Worm (Caenorhabditis elegans): ENCODE measurements around the gene msrp-7.

The msrp-7 gene

ce11 chrII:10804442-10804841, 6.3 kb upstream of the msrp-7 start:
- TF ChIP-seq ztf-28 (GFP tag; IDR thresholded peaks at IDR 0.05), result no peak
- no peak for TF ChIP-seq snpc-1.1 (tag; optimal IDR thresholded peaks at IDR 0.05; ENCODE audit: insufficient read depth)
- TF ChIP-seq him-1 (tag; optimal IDR thresholded peaks at IDR 0.05), result no peak
- TF ChIP-seq F10E7.11 (tag; optimal IDR thresholded peaks at IDR 0.05), result no peak
- no peak for TF ChIP-seq snpc-1.3 (tag; optimal IDR thresholded peaks at IDR 0.05; ENCODE audit: insufficient read depth)
- TF ChIP-seq nfya-1 (tag; optimal IDR thresholded peaks at IDR 0.05; ENCODE audit: borderline replicate concordance, insufficient read depth), result no peak
- no peak for TF ChIP-seq mel-28 (tag; optimal IDR thresholded peaks at IDR 0.05; ENCODE audit: borderline replicate concordance)
- no peak for TF ChIP-seq madf-10 (tag; optimal IDR thresholded peaks at IDR 0.05)
- TF ChIP-seq nhr-179 (tag; optimal IDR thresholded peaks at IDR 0.05), result no peak
- TF ChIP-seq F57C9.4 (tag; optimal IDR thresholded peaks at IDR 0.05), result no peak
- TF ChIP-seq Y56A3A.18 (GFP tag; IDR thresholded peaks at IDR 0.05), result no peak
- TF ChIP-seq attf-5 (GFP tag; optimal IDR thresholded peaks at IDR 0.05), result no peak

- TF ChIP-seq D2030.7 (GFP tag; IDR thresholded peaks at IDR 0.05), result no peak
- no peak for TF ChIP-seq C06A6.2 (GFP tag; conservative IDR thresholded peaks at IDR 0.05)
- TF ChIP-seq mel-28 (tag; optimal IDR thresholded peaks at IDR 0.05; ENCODE audit: borderline replicate concordance), result no peak
- TF ChIP-seq attf-3 (GFP tag; conservative IDR thresholded peaks at IDR 0.05), result no peak
- TF ChIP-seq pha-4 (tag; optimal IDR thresholded peaks at IDR 0.05), result no peak
- TF ChIP-seq him-1 (tag; optimal IDR thresholded peaks at IDR 0.05), result no peak
- TF ChIP-seq ztf-25 (GFP tag; IDR thresholded peaks at IDR 0.05), result no peak
- no peak for TF ChIP-seq F52B5.7 (tag; optimal IDR thresholded peaks at IDR 0.05)
- no peak for TF ChIP-seq chd-7 (tag; optimal IDR thresholded peaks at IDR 0.05)
- no peak for TF ChIP-seq ceh-40 (GFP tag; IDR thresholded peaks at IDR 0.05)
- no peak for TF ChIP-seq F22D6.2 (tag; optimal IDR thresholded peaks at IDR 0.05)
Measured at ce11 chrII:10804907-10805306, 5.9 kb upstream of the msrp-7 start.

- TF ChIP-seq ceh-100 (GFP tag; IDR thresholded peaks at IDR 0.05), result no peak
- TF ChIP-seq repo-1 (tag; optimal IDR thresholded peaks at IDR 0.05), result no peak
- TF ChIP-seq F10E7.11 (tag; optimal IDR thresholded peaks at IDR 0.05), result no peak
- no peak for TF ChIP-seq C17E4.6 (GFP tag; IDR thresholded peaks at IDR 0.05)
- no peak for TF ChIP-seq Y79H2A.3 (GFP tag; conservative IDR thresholded peaks at IDR 0.05)
- TF ChIP-seq ZK185.1 (tag; optimal IDR thresholded peaks at IDR 0.05; ENCODE audit: poor library complexity, severe bottlenecking), result no peak
- no peak for TF ChIP-seq lsl-1 (GFP tag; optimal IDR thresholded peaks at IDR 0.05)
- no peak for TF ChIP-seq dpff-1 (tag; optimal IDR thresholded peaks at IDR 0.05)
- no peak for TF ChIP-seq ztf-28 (GFP tag; IDR thresholded peaks at IDR 0.05)
- no peak for TF ChIP-seq egl-44 (GFP tag; IDR thresholded peaks at IDR 0.05)
Measured at ce11 chrII:10805437-10805836, 5.4 kb upstream of the msrp-7 start, which contains the start of gene ceh-62. Gene ceh-62, plus strand, starts transcription at chrII:10805737.

ce11 chrII:10808708-10809343, 2.0 kb upstream of the msrp-7 start, which contains the start of gene R06F6.14:
Gene R06F6.14, plus strand, starts transcription at chrII:10809293.
- TF ChIP-seq lin-40 (tag; optimal IDR thresholded peaks at IDR 0.05) (no peak), ets-4 (GFP tag; optimal IDR thresholded peaks at IDR 0.05) (no peak), T26A5.8 (tag; optimal IDR thresholded peaks at IDR 0.05) (no peak), unc-130 (GFP tag; optimal IDR thresholded peaks at IDR 0.05) (no peak), let-526 (GFP tag; IDR thresholded peaks at IDR 0.05) (no peak), ceh-58 (GFP tag; IDR thresholded peaks at IDR 0.05) (no peak), him-1 (tag; optimal IDR thresholded peaks at IDR 0.05) (no peak), dpff-1 (tag; optimal IDR thresholded peaks at IDR 0.05) (no peak), atf-7 (tag; optimal IDR thresholded peaks at IDR 0.05) (no peak), nfyb-1 (GFP tag; IDR thresholded peaks at IDR 0.05) (no peak), tlf-1 (GFP tag; optimal IDR thresholded peaks at IDR 0.05) (no peak), D2030.7 (GFP tag; IDR thresholded peaks at IDR 0.05) (no peak)
